Worm (Caenorhabditis elegans) whole organism, L4 larva: ENCODE results near the gene T12G3.4.

Experiments used
- F26F4.8 ChIP-seq: fragments of 200-800 bp; sonication (Bioruptor generic); conservative IDR thresholded peaks from 2 replicates; pipeline ENCODE4 v1.3.6; 2022; ENCODE audit warnings: missing genetic modification characterization, missing compliant biosample characterization
- T20F7.1 ChIP-seq: fragments of 200-800 bp; sonication (Bioruptor generic); optimal IDR thresholded peaks from 2 replicates; lab custom pipeline; 2018; ENCODE audit warnings: mild to moderate bottlenecking, missing genetic modification characterization, missing compliant biosample characterization
- aha-1 ChIP-seq: fragments of 150-350 bp; peaks from one replicate; lab custom pipeline; 2014; ENCODE audit warnings: missing biosample characterization, missing genetic modification characterization
- arid-1 ChIP-seq: fragments of 200-800 bp; sonication (Bioruptor generic); conservative IDR thresholded peaks from 2 replicates; pipeline ENCODE4 v1.3.6; 2022; ENCODE audit warnings: missing genetic modification reagents, missing genetic modification characterization, missing compliant biosample characterization
- ceh-44 ChIP-seq: fragments of 200-800 bp; sonication (Bioruptor generic); IDR thresholded peaks from 2 replicates; pipeline ENCODE4 v1.3.6; 2022; ENCODE audit warnings: missing genetic modification reagents, missing genetic modification characterization, missing compliant biosample characterization
- ceh-82 ChIP-seq: sonication (generic microtip); optimal IDR thresholded peaks from 2 replicates; lab custom pipeline; 2017; ENCODE audit warnings: missing biosample characterization, missing genetic modification characterization
- daf-16 ChIP-seq, 3 experiments: sonication (generic microtip); optimal IDR thresholded peaks; 2 replicates each; lab custom pipeline; 2016 to 2017; ENCODE audit warnings: missing genetic modification characterization in 3 of 3, missing genetic modification reagents in 3 of 3, mild to moderate bottlenecking in 2 of 3, missing compliant biosample characterization in 2 of 3, missing biosample characterization in 1 of 3, moderate library complexity in 1 of 3
- dmd-6 ChIP-seq: fragments of 200-800 bp; sonication (Bioruptor generic); IDR thresholded peaks from 2 replicates; pipeline ENCODE4 v1.3.6; 2022; ENCODE audit warnings: missing genetic modification reagents, missing genetic modification characterization, missing compliant biosample characterization
- dmd-8 ChIP-seq: fragments of 200-800 bp; sonication (Bioruptor generic); IDR thresholded peaks from 2 replicates; pipeline ENCODE4 v1.3.6; 2022; ENCODE audit warnings: missing genetic modification characterization, missing compliant biosample characterization
- dpl-1 ChIP-seq: fragments of 150-350 bp; optimal IDR thresholded peaks from 2 replicates; lab custom pipeline; 2014; ENCODE audit warnings: missing biosample characterization, missing genetic modification reagents, missing genetic modification characterization
- fkh-10 ChIP-seq: fragments of 150-350 bp; optimal IDR thresholded peaks from 2 replicates; lab custom pipeline; 2014; ENCODE audit warnings: missing biosample characterization, missing genetic modification reagents, missing genetic modification characterization
- fos-1 ChIP-seq: fragments of 150-350 bp; optimal IDR thresholded peaks from 2 replicates; lab custom pipeline; 2014; ENCODE audit warnings: missing biosample characterization, missing genetic modification characterization
- gei-8 ChIP-seq: fragments of 200-800 bp; sonication (Bioruptor generic); optimal IDR thresholded peaks from 2 replicates; lab custom pipeline; 2018; ENCODE audit warnings: mild to moderate bottlenecking, missing genetic modification characterization, missing compliant biosample characterization
- hif-1 ChIP-seq, 2 experiments: sonication (generic microtip); optimal IDR thresholded peaks; 2 replicates each; lab custom pipeline; 2016 to 2017; ENCODE audit warnings: missing compliant biosample characterization in 2 of 2, missing genetic modification characterization in 2 of 2, missing genetic modification reagents in 2 of 2, missing genotype in 2 of 2, mild to moderate bottlenecking in 1 of 2
- hlh-11 ChIP-seq: fragments of 200-800 bp; sonication (Bioruptor generic); optimal IDR thresholded peaks from 2 replicates; lab custom pipeline; 2018; ENCODE audit warnings: mild to moderate bottlenecking, missing genetic modification characterization, missing compliant biosample characterization
- hlh-30 ChIP-seq: sonication (generic microtip); optimal IDR thresholded peaks from 2 replicates; lab custom pipeline; 2017; ENCODE audit warnings: antibody characterized with exemption, mild to moderate bottlenecking, missing genetic modification characterization, missing compliant biosample characterization; ENCODE audit not compliant: insufficient read depth
- lin-13 ChIP-seq: fragments of 150-350 bp; optimal IDR thresholded peaks from 2 replicates; lab custom pipeline; 2014; ENCODE audit warnings: missing biosample characterization, missing genetic modification reagents, missing genetic modification characterization
- lin-15B ChIP-seq: fragments of 150-350 bp; sonication (generic microtip); optimal IDR thresholded peaks from 3 replicates; lab custom pipeline; 2014; ENCODE audit warnings: missing biosample characterization, missing genetic modification characterization
- lin-39 ChIP-seq: fragments of 150-350 bp; optimal IDR thresholded peaks from 2 replicates; lab custom pipeline; 2014; ENCODE audit warnings: missing biosample characterization, missing genetic modification reagents, missing genetic modification characterization
- mdl-1 ChIP-seq, 2 experiments: fragments of 150-350 bp in 1 of 2; sonication (generic microtip) in 1 of 2; optimal IDR thresholded peaks; 2 replicates each; lab custom pipeline; 2014 to 2017; ENCODE audit warnings: missing biosample characterization in 2 of 2, missing genetic modification characterization in 2 of 2
- mxl-2 ChIP-seq: fragments of 200-800 bp; sonication (Bioruptor generic); conservative IDR thresholded peaks from 2 replicates; pipeline ENCODE4 v1.3.6; 2022; ENCODE audit warnings: missing genetic modification reagents, missing genetic modification characterization, missing compliant biosample characterization
- mxl-3 ChIP-seq: fragments of 200-800 bp; sonication (Bioruptor generic); optimal IDR thresholded peaks from 2 replicates; lab custom pipeline; 2018; ENCODE audit warnings: mild to moderate bottlenecking, missing genetic modification characterization, missing compliant biosample characterization
- nhr-10 ChIP-seq: fragments of 150-350 bp; optimal IDR thresholded peaks from 2 replicates; lab custom pipeline; 2014; ENCODE audit warnings: missing biosample characterization, missing genetic modification characterization
- nhr-102 ChIP-seq: sonication (generic microtip); optimal IDR thresholded peaks from 2 replicates; lab custom pipeline; 2016; ENCODE audit warnings: mild to moderate bottlenecking, missing genetic modification characterization, moderate library complexity, missing compliant biosample characterization
- nhr-11 ChIP-seq: fragments of 150-350 bp; optimal IDR thresholded peaks from 2 replicates; lab custom pipeline; 2014; ENCODE audit warnings: missing biosample characterization, missing genetic modification characterization
- nhr-48 ChIP-seq: sonication (generic microtip); optimal IDR thresholded peaks from 2 replicates; lab custom pipeline; 2016; ENCODE audit warnings: mild to moderate bottlenecking, missing genetic modification characterization, missing compliant biosample characterization
- nhr-6 ChIP-seq: fragments of 150-350 bp; optimal IDR thresholded peaks from 2 replicates; lab custom pipeline; 2014; ENCODE audit warnings: missing biosample characterization, missing genetic modification characterization
- set-16 ChIP-seq: fragments of 200-800 bp; sonication (Bioruptor generic); IDR thresholded peaks from 2 replicates; pipeline ENCODE4 v1.3.6; 2022; ENCODE audit warnings: missing genetic modification reagents, missing genetic modification characterization, missing compliant biosample characterization
- snpc-1.2 ChIP-seq: fragments of 200-800 bp; sonication (Bioruptor generic); IDR thresholded peaks from 2 replicates; pipeline ENCODE4 v1.3.6; 2022; ENCODE audit warnings: missing genetic modification reagents, missing genetic modification characterization, missing compliant biosample characterization
- tra-1 ChIP-seq: fragments of 200-800 bp; sonication (Bioruptor generic); IDR thresholded peaks from 2 replicates; pipeline ENCODE4 v1.3.6; 2022; ENCODE audit warnings: missing genetic modification reagents, missing genetic modification characterization, missing compliant biosample characterization
- unc-130 ChIP-seq: sonication (generic microtip); optimal IDR thresholded peaks from 2 replicates; lab custom pipeline; 2016; ENCODE audit warnings: missing genetic modification reagents, missing genetic modification characterization, missing compliant biosample characterization
- unc-62 ChIP-seq, 3 experiments: fragments of 150-350 bp in 1 of 3; sonication (generic microtip); optimal IDR thresholded peaks in 2 of 3; peaks in 1 of 3; 1 replicate in 1 of 3; 2 replicates in 2 of 3; lab custom pipeline; 2014 to 2017; ENCODE audit warnings: missing biosample characterization in 3 of 3, missing genetic modification characterization in 3 of 3, missing genetic modification reagents in 3 of 3, missing genotype in 1 of 3
- zfp-3 ChIP-seq: fragments of 200-800 bp; sonication (Bioruptor generic); conservative IDR thresholded peaks from 2 replicates; pipeline ENCODE4 v1.3.6; 2022; ENCODE audit warnings: missing genetic modification reagents, missing genetic modification characterization, missing compliant biosample characterization

The T12G3.4 gene

ce11 chrIV:12005090-12005770, 42.8 kb upstream of the T12G3.4 start (continued):
- TF ChIP-seq fos-1 = no peak
- TF ChIP-seq nhr-48 (tag; lab: Kevin White, UChicago) = peak; percentile 39
- no peak for TF ChIP-seq unc-130 (GFP tag; lab: Kevin White, UChicago)
- no peak for TF ChIP-seq dpl-1 (GFP tag; lab: Kevin White, UChicago)
- TF ChIP-seq arid-1 (GFP tag; lab: Robert Waterston, UW) = 0 out of 2 replicates have a peak, but pooled peaks have one; percentile 29
- TF ChIP-seq nhr-6 = no peak
- no peak for TF ChIP-seq hif-1 (tag; optimal IDR thresholded peaks at IDR 0.05; lab: Kevin White, UChicago)
- TF ChIP-seq fkh-10 (GFP tag; lab: Kevin White, UChicago) = no peak
- TF ChIP-seq lin-15B (tag; lab: Kevin White, UChicago) = no peak
- peak; percentile 66; the same call in 1 of the 2 replicates for TF ChIP-seq snpc-1.2 (GFP tag; lab: Robert Waterston, UW)
- TF ChIP-seq nhr-10 = no peak
- no peak for TF ChIP-seq zfp-3 (GFP tag; lab: Robert Waterston, UW)
- TF ChIP-seq aha-1 = no peak
- TF ChIP-seq ceh-44 (GFP tag; lab: Robert Waterston, UW) = 0 out of 2 replicates have a peak, but pooled peaks have one; percentile 34

ce11 chrIV:12009046-12009674, 38.9 kb upstream of the T12G3.4 start:
- no peak for TF ChIP-seq dmd-8 (GFP tag; lab: Robert Waterston, UW)
- TF ChIP-seq hlh-11 (tag; lab: Kevin White, UChicago) = peak; percentile 20
- TF ChIP-seq daf-16 (GFP tag; optimal IDR thresholded peaks at IDR 0.05; lab: Kevin White, UChicago) = peak in 1 of 2 experiments; percentile 95
- TF ChIP-seq daf-16 (tag; optimal IDR thresholded peaks at IDR 0.05; lab: Kevin White, UChicago) = no peak
- TF ChIP-seq hlh-30 (tag; lab: Kevin White, UChicago) = peak; percentile 23
- no peak for TF ChIP-seq nhr-102 (tag; lab: Kevin White, UChicago)
- no peak for TF ChIP-seq T20F7.1 (GFP tag; lab: Kevin White, UChicago)
- no peak for TF ChIP-seq aha-1
- TF ChIP-seq set-16 (GFP tag; lab: Robert Waterston, UW) = no peak
- no peak for TF ChIP-seq lin-39 (tag; lab: Kevin White, UChicago)
- TF ChIP-seq lin-13 = no peak
- peak in 1 of 2 experiments; percentile 98 for TF ChIP-seq unc-62 (GFP tag; optimal IDR thresholded peaks at IDR 0.05 in 1 of 2; lab: Kevin White, UChicago)
- no peak for TF ChIP-seq unc-62 (tag; optimal IDR thresholded peaks at IDR 0.05; lab: Kevin White, UChicago)
- TF ChIP-seq dmd-6 (GFP tag; lab: Robert Waterston, UW) = 0 out of 2 replicates have a peak, but pooled peaks have one; percentile 6

- TF ChIP-seq hlh-11 (tag; lab: Kevin White, UChicago) (peak; percentile 72), set-16 (GFP tag; lab: Robert Waterston, UW) (peak; percentile 85), gei-8 (GFP tag; lab: Kevin White, UChicago) (no peak), dmd-6 (GFP tag; lab: Robert Waterston, UW) (0 out of 2 replicates have a peak, but pooled peaks have one; percentile 9), ceh-82 (tag; lab: Kevin White, UChicago) (no peak), mxl-3 (GFP tag; lab: Kevin White, UChicago) (peak; percentile 65), daf-16 (GFP tag; optimal IDR thresholded peaks at IDR 0.05; lab: Kevin White, UChicago) (peak in 1 of 2 experiments; percentile 54), daf-16 (tag; optimal IDR thresholded peaks at IDR 0.05; lab: Kevin White, UChicago) (no peak), tra-1 (GFP tag; lab: Robert Waterston, UW) (0 out of 2 replicates have a peak, but pooled peaks have one; percentile 34), nhr-11 (peak; percentile 74), F26F4.8 (GFP tag; lab: Robert Waterston, UW) (no peak), hlh-30 (tag; lab: Kevin White, UChicago) (peak; percentile 49), mxl-2 (no peak), mdl-1 (tag; optimal IDR thresholded peaks at IDR 0.05; lab: Kevin White, UChicago) (peak in 1 of 2 experiments; percentile 42), hif-1 (tag; optimal IDR thresholded peaks at IDR 0.05; lab: Kevin White, UChicago) (peak in 1 of 2 experiments; percentile 30)
- TF ChIP-seq, all 104 proteins: peak for 10
Observed at ce11 chrIV:12010377-12010776, 37.7 kb upstream of the T12G3.4 start.
